Fruit fly (Drosophila melanogaster) Kc167 (cell line): ENCODE results near the gene CG6974.

Source experiments
- Myc ChIP-seq: fragments of >200 bp; optimal IDR thresholded peaks from 2 replicates; lab custom pipeline; 2017; ENCODE audit warnings: missing external identifiers
- Sin3A ChIP-seq: fragments of >200 bp; optimal IDR thresholded peaks from 2 replicates; lab custom pipeline; 2018; ENCODE audit warnings: missing external identifiers
- h ChIP-seq: fragments of >200 bp; optimal IDR thresholded peaks from 3 replicates; lab custom pipeline; 2018; ENCODE audit warnings: missing external identifiers
- insv ChIP-seq: fragments of >200 bp; optimal IDR thresholded peaks from 3 replicates; lab custom pipeline; 2018; ENCODE audit warnings: missing external identifiers
- psq ChIP-seq: fragments of >200 bp; optimal IDR thresholded peaks from 2 replicates; lab custom pipeline; 2017; ENCODE audit warnings: missing external identifiers

dm6 chr3R:15089922-15090261 is 10.8 kb upstream of the CG6974 start:
- TF ChIP-seq psq (lab: Kevin White, UChicago) (no peak), insv (no peak), Myc (lab: Kevin White, UChicago) (no peak), Sin3A (lab: Kevin White, UChicago) (no peak), h (no peak)
